Fruit fly (Drosophila melanogaster): Measurements from ENCODE around the gene CG9813.

CG9813 gene

dm6 chr3R:13403032-13403459 lies 23.5 kb upstream of the CG9813 start, which contains the start of gene Dpm3 (continued):
- TF ChIP-seq CG2712 (tag; optimal IDR thresholded peaks at IDR 0.05) (peak; percentile 65), HLHmδ (GFP tag; optimal IDR thresholded peaks at IDR 0.05) (no peak), CG8290 (GFP tag; optimal IDR thresholded peaks at IDR 0.05) (peak; percentile 72), CG8290 (tag; optimal IDR thresholded peaks at IDR 0.05) (no peak), CG11696 (GFP tag; IDR thresholded peaks at IDR 0.05) (no peak), CG4360 (GFP tag; IDR thresholded peaks at IDR 0.05) (no peak), bcd (GFP tag; optimal IDR thresholded peaks at IDR 0.05) (peak; percentile 41), hb (GFP tag; IDR thresholded peaks at IDR 0.05; ENCODE audit: partially characterized antibody) (peak; percentile 88), CG17359 (tag; optimal IDR thresholded peaks at IDR 0.05) (no peak), CG12391 (tag; optimal IDR thresholded peaks at IDR 0.05) (peak; percentile 58), hkb (optimal IDR thresholded peaks at IDR 0.05) (peak; percentile 62), hkb (GFP tag; IDR thresholded peaks at IDR 0.05) (no peak), hbn (GFP tag; IDR thresholded peaks at IDR 0.05; ENCODE audit: partially characterized antibody) (peak; percentile 94), Scr (GFP tag; IDR thresholded peaks at IDR 0.05; ENCODE audit: partially characterized antibody) (peak; percentile 93), Xrp1 (GFP tag; IDR thresholded peaks at IDR 0.05) (no peak), Hr39 (optimal IDR thresholded peaks at IDR 0.05) (no peak), trem (tag; optimal IDR thresholded peaks at IDR 0.05) (peak; percentile 82), CG12942 (GFP tag; optimal IDR thresholded peaks at IDR 0.05) (peak; percentile 22), ftz-f1 (GFP tag; optimal IDR thresholded peaks at IDR 0.05) (no peak), Jarid2 (GFP tag; optimal IDR thresholded peaks at IDR 0.05) (no peak), CG14014 (GFP tag; IDR thresholded peaks at IDR 0.05) (no peak), slou (GFP tag; optimal IDR thresholded peaks at IDR 0.05) (peak; percentile 53), pita (GFP tag; optimal IDR thresholded peaks at IDR 0.05) (peak; percentile 17), Blimp-1 (GFP tag; optimal IDR thresholded peaks at IDR 0.05) (peak; percentile 18), amos (GFP tag; IDR thresholded peaks at IDR 0.05; ENCODE audit: partially characterized antibody) (peak; percentile 85), kah (GFP tag; optimal IDR thresholded peaks at IDR 0.05) (no peak), MBD-R2 (GFP tag; IDR thresholded peaks at IDR 0.05) (peak; percentile 69), sna (GFP tag; IDR thresholded peaks at IDR 0.05; ENCODE audit: partially characterized antibody) (peak; percentile 95), CG9437 (GFP tag; optimal IDR thresholded peaks at IDR 0.05) (peak; percentile 98), Dip3 (GFP tag; optimal IDR thresholded peaks at IDR 0.05) (peak; percentile 38), CG6813 (GFP tag; optimal IDR thresholded peaks at IDR 0.05) (no peak), zen (tag; optimal IDR thresholded peaks at IDR 0.05) (peak; percentile 68), CG13123 (GFP tag; optimal IDR thresholded peaks at IDR 0.05) (peak; percentile 38), tx (GFP tag; optimal IDR thresholded peaks at IDR 0.05) (peak; percentile 15), CG17361 (GFP tag; IDR thresholded peaks at IDR 0.05) (0 out of 3 replicates have a peak, but pooled peaks have one; percentile 31), CG10654 (GFP tag; optimal IDR thresholded peaks at IDR 0.05) (peak; percentile 8), abd-A (tag; optimal IDR thresholded peaks at IDR 0.05) (peak; percentile 74), lilli (GFP tag; optimal IDR thresholded peaks at IDR 0.05) (peak; percentile 37), MTF-1 (GFP tag; optimal IDR thresholded peaks at IDR 0.05; ENCODE audit: borderline replicate concordance) (no peak), slbo (GFP tag; IDR thresholded peaks at IDR 0.05) (peak; percentile 70), bigmax (GFP tag; optimal IDR thresholded peaks at IDR 0.05) (no peak), al (GFP tag; IDR thresholded peaks at IDR 0.05) (no peak), CG4617 (GFP tag; optimal IDR thresholded peaks at IDR 0.05; ENCODE audit: borderline replicate concordance) (peak; percentile 60)
